Worm (Caenorhabditis elegans) whole organism, L4 larva: ENCODE data around the gene cdc-48.1.

Experiments
- D1046.2 ChIP-seq: fragments of 200-800 bp; sonication (Bioruptor generic); IDR thresholded peaks from 2 replicates; pipeline ENCODE4 v1.3.6; 2022; ENCODE audit warnings: missing genetic modification characterization, missing compliant biosample characterization
- F26F4.8 ChIP-seq: fragments of 200-800 bp; sonication (Bioruptor generic); conservative IDR thresholded peaks from 2 replicates; pipeline ENCODE4 v1.3.6; 2022; ENCODE audit warnings: missing genetic modification characterization, missing compliant biosample characterization
- Y48G9A.11 ChIP-seq: fragments of 200-800 bp; sonication (Bioruptor generic); IDR thresholded peaks from 2 replicates; pipeline ENCODE4 v1.3.6; 2022; ENCODE audit warnings: missing genetic modification reagents, missing genetic modification characterization, missing compliant biosample characterization
- Y5F2A.4 ChIP-seq: fragments of 200-800 bp; sonication (Bioruptor generic); optimal IDR thresholded peaks from 2 replicates; lab custom pipeline; 2018; ENCODE audit warnings: mild to moderate bottlenecking, missing genetic modification characterization, missing compliant biosample characterization
- ZK337.2 ChIP-seq: fragments of 200-800 bp; sonication (Bioruptor generic); IDR thresholded peaks from 2 replicates; pipeline ENCODE4 v1.3.6; 2022; ENCODE audit warnings: missing genetic modification reagents, missing genetic modification characterization, missing compliant biosample characterization
- aha-1 ChIP-seq: fragments of 150-350 bp; peaks from one replicate; lab custom pipeline; 2014; ENCODE audit warnings: missing biosample characterization, missing genetic modification characterization
- attf-4 ChIP-seq: sonication (generic microtip); optimal IDR thresholded peaks from 3 replicates; lab custom pipeline; 2017; ENCODE audit warnings: missing biosample characterization, missing genetic modification characterization
- ceh-20 ChIP-seq: fragments of 200-800 bp; sonication (Bioruptor generic); IDR thresholded peaks from 2 replicates; pipeline ENCODE4 v1.3.6; 2022; ENCODE audit warnings: missing genetic modification reagents, missing genetic modification characterization, missing compliant biosample characterization
- daf-16 ChIP-seq, 3 experiments: sonication (generic microtip); optimal IDR thresholded peaks; 2 replicates each; lab custom pipeline; 2016 to 2017; ENCODE audit warnings: missing genetic modification characterization in 3 of 3, missing genetic modification reagents in 3 of 3, mild to moderate bottlenecking in 2 of 3, missing compliant biosample characterization in 2 of 3, missing biosample characterization in 1 of 3, moderate library complexity in 1 of 3
- dmd-6 ChIP-seq: fragments of 200-800 bp; sonication (Bioruptor generic); IDR thresholded peaks from 2 replicates; pipeline ENCODE4 v1.3.6; 2022; ENCODE audit warnings: missing genetic modification reagents, missing genetic modification characterization, missing compliant biosample characterization
- dmd-8 ChIP-seq: fragments of 200-800 bp; sonication (Bioruptor generic); IDR thresholded peaks from 2 replicates; pipeline ENCODE4 v1.3.6; 2022; ENCODE audit warnings: missing genetic modification characterization, missing compliant biosample characterization
- dmd-9 ChIP-seq: fragments of 200-800 bp; sonication (Bioruptor generic); IDR thresholded peaks from 2 replicates; pipeline ENCODE4 v1.3.6; 2022; ENCODE audit warnings: missing genetic modification reagents, missing genetic modification characterization, missing compliant biosample characterization
- dpl-1 ChIP-seq: fragments of 150-350 bp; optimal IDR thresholded peaks from 2 replicates; lab custom pipeline; 2014; ENCODE audit warnings: missing biosample characterization, missing genetic modification reagents, missing genetic modification characterization
- dve-1 ChIP-seq: sonication (generic microtip); optimal IDR thresholded peaks from 2 replicates; lab custom pipeline; 2017; ENCODE audit warnings: antibody characterized with exemption, mild to moderate bottlenecking, missing genetic modification characterization, missing compliant biosample characterization; ENCODE audit not compliant: insufficient read depth
- egl-43 ChIP-seq: fragments of 200-800 bp; sonication (Bioruptor generic); IDR thresholded peaks from 2 replicates; pipeline ENCODE4 v1.3.6; 2022; ENCODE audit warnings: missing genetic modification reagents, missing genetic modification characterization, missing compliant biosample characterization
- gei-8 ChIP-seq: fragments of 200-800 bp; sonication (Bioruptor generic); optimal IDR thresholded peaks from 2 replicates; lab custom pipeline; 2018; ENCODE audit warnings: mild to moderate bottlenecking, missing genetic modification characterization, missing compliant biosample characterization
- jun-1 ChIP-seq: fragments of 150-350 bp; optimal IDR thresholded peaks from 2 replicates; lab custom pipeline; 2014; ENCODE audit warnings: missing biosample characterization, missing genetic modification reagents, missing genetic modification characterization
- lin-13 ChIP-seq: fragments of 150-350 bp; optimal IDR thresholded peaks from 2 replicates; lab custom pipeline; 2014; ENCODE audit warnings: missing biosample characterization, missing genetic modification reagents, missing genetic modification characterization
- lin-15B ChIP-seq: fragments of 150-350 bp; sonication (generic microtip); optimal IDR thresholded peaks from 3 replicates; lab custom pipeline; 2014; ENCODE audit warnings: missing biosample characterization, missing genetic modification characterization
- lin-29 ChIP-seq: fragments of 200-800 bp; sonication (Bioruptor generic); IDR thresholded peaks from 2 replicates; pipeline ENCODE4 v1.3.6; 2022; ENCODE audit warnings: missing genetic modification reagents, missing genetic modification characterization, missing compliant biosample characterization
- lin-38 ChIP-seq: fragments of 200-800 bp; sonication (Bioruptor generic); IDR thresholded peaks from 2 replicates; pipeline ENCODE4 v1.3.6; 2022; ENCODE audit warnings: missing genetic modification reagents, missing genetic modification characterization, missing compliant biosample characterization
- madf-5 ChIP-seq, 2 experiments: fragments of 200-800 bp; sonication (Bioruptor generic); IDR thresholded peaks; 2 replicates each; pipeline ENCODE4 v1.3.6; 2022; ENCODE audit warnings: missing compliant biosample characterization in 2 of 2, missing genetic modification characterization in 2 of 2
- mdl-1 ChIP-seq, 2 experiments: fragments of 150-350 bp in 1 of 2; sonication (generic microtip) in 1 of 2; optimal IDR thresholded peaks; 2 replicates each; lab custom pipeline; 2014 to 2017; ENCODE audit warnings: missing biosample characterization in 2 of 2, missing genetic modification characterization in 2 of 2
- mdt-29 ChIP-seq: fragments of 200-800 bp; sonication (Bioruptor generic); IDR thresholded peaks from 2 replicates; pipeline ENCODE4 v1.3.6; 2022; ENCODE audit warnings: missing genetic modification reagents, missing genetic modification characterization, missing compliant biosample characterization
- mep-1 ChIP-seq: fragments of 150-350 bp; sonication (generic microtip); optimal IDR thresholded peaks from 3 replicates; lab custom pipeline; 2014; ENCODE audit warnings: missing biosample characterization, missing genetic modification characterization
- mxl-3 ChIP-seq: fragments of 200-800 bp; sonication (Bioruptor generic); optimal IDR thresholded peaks from 2 replicates; lab custom pipeline; 2018; ENCODE audit warnings: mild to moderate bottlenecking, missing genetic modification characterization, missing compliant biosample characterization
- nhr-10 ChIP-seq: fragments of 150-350 bp; optimal IDR thresholded peaks from 2 replicates; lab custom pipeline; 2014; ENCODE audit warnings: missing biosample characterization, missing genetic modification characterization
- nhr-111 ChIP-seq: fragments of 200-800 bp; sonication (Bioruptor generic); optimal IDR thresholded peaks from 2 replicates; lab custom pipeline; 2018; ENCODE audit warnings: mild to moderate bottlenecking, missing genetic modification characterization, missing compliant biosample characterization
- nhr-25 ChIP-seq: sonication (generic microtip); optimal IDR thresholded peaks from 2 replicates; lab custom pipeline; 2017; ENCODE audit warnings: missing genetic modification characterization, mild to moderate bottlenecking, missing compliant biosample characterization, antibody characterized with exemption, moderate library complexity, borderline replicate concordance; ENCODE audit not compliant: insufficient read depth
- nhr-41 ChIP-seq: fragments of 200-800 bp; sonication (Bioruptor generic); IDR thresholded peaks from 2 replicates; pipeline ENCODE4 v1.3.6; 2022; ENCODE audit warnings: missing genetic modification reagents, missing genetic modification characterization, missing compliant biosample characterization
- nhr-42 ChIP-seq: fragments of 200-800 bp; sonication (Bioruptor generic); IDR thresholded peaks from 2 replicates; pipeline ENCODE4 v1.3.6; 2022; ENCODE audit warnings: missing genetic modification characterization, missing compliant biosample characterization
- nhr-48 ChIP-seq: sonication (generic microtip); optimal IDR thresholded peaks from 2 replicates; lab custom pipeline; 2016; ENCODE audit warnings: mild to moderate bottlenecking, missing genetic modification characterization, missing compliant biosample characterization
- nhr-6 ChIP-seq: fragments of 150-350 bp; optimal IDR thresholded peaks from 2 replicates; lab custom pipeline; 2014; ENCODE audit warnings: missing biosample characterization, missing genetic modification characterization
- php-3 ChIP-seq: fragments of 200-800 bp; sonication (Bioruptor generic); IDR thresholded peaks from 2 replicates; pipeline ENCODE4 v1.3.6; 2022; ENCODE audit warnings: missing genetic modification reagents, missing genetic modification characterization, missing compliant biosample characterization
- rbr-2 ChIP-seq: sonication (generic microtip); optimal IDR thresholded peaks from 2 replicates; lab custom pipeline; 2016; ENCODE audit warnings: missing genotype, missing genetic modification characterization, missing compliant biosample characterization
- saeg-2 ChIP-seq: fragments of 200-800 bp; sonication (Bioruptor generic); IDR thresholded peaks from 2 replicates; pipeline ENCODE4 v1.3.6; 2022; ENCODE audit warnings: missing genetic modification reagents, missing genetic modification characterization, missing compliant biosample characterization
- set-16 ChIP-seq: fragments of 200-800 bp; sonication (Bioruptor generic); IDR thresholded peaks from 2 replicates; pipeline ENCODE4 v1.3.6; 2022; ENCODE audit warnings: missing genetic modification reagents, missing genetic modification characterization, missing compliant biosample characterization
- skn-1 ChIP-seq: fragments of 150-350 bp; optimal IDR thresholded peaks from 2 replicates; lab custom pipeline; 2014; ENCODE audit warnings: missing biosample characterization, missing genetic modification characterization
- spr-3 ChIP-seq: fragments of 200-800 bp; sonication (Bioruptor generic); optimal IDR thresholded peaks from 2 replicates; lab custom pipeline; 2018; ENCODE audit warnings: mild to moderate bottlenecking, missing genetic modification characterization, missing compliant biosample characterization
- tag-97 ChIP-seq: fragments of 200-800 bp; sonication (Bioruptor generic); IDR thresholded peaks from 2 replicates; pipeline ENCODE4 v1.3.6; 2022; ENCODE audit warnings: missing genetic modification characterization, missing compliant biosample characterization
- tra-1 ChIP-seq: fragments of 200-800 bp; sonication (Bioruptor generic); IDR thresholded peaks from 2 replicates; pipeline ENCODE4 v1.3.6; 2022; ENCODE audit warnings: missing genetic modification reagents, missing genetic modification characterization, missing compliant biosample characterization
- unc-130 ChIP-seq: sonication (generic microtip); optimal IDR thresholded peaks from 2 replicates; lab custom pipeline; 2016; ENCODE audit warnings: missing genetic modification reagents, missing genetic modification characterization, missing compliant biosample characterization
- unc-62 ChIP-seq, 3 experiments: fragments of 150-350 bp in 1 of 3; sonication (generic microtip); optimal IDR thresholded peaks in 2 of 3; peaks in 1 of 3; 1 replicate in 1 of 3; 2 replicates in 2 of 3; lab custom pipeline; 2014 to 2017; ENCODE audit warnings: missing biosample characterization in 3 of 3, missing genetic modification characterization in 3 of 3, missing genetic modification reagents in 3 of 3, missing genotype in 1 of 3
- zip-11 ChIP-seq: fragments of 200-800 bp; sonication (Bioruptor generic); IDR thresholded peaks from 2 replicates; pipeline ENCODE4 v1.3.6; 2022; ENCODE audit warnings: missing genetic modification characterization, missing compliant biosample characterization

The cdc-48.1 gene

ce11 chrII:10543457-10544137 is 19.6 kb downstream of the cdc-48.1 start (continued):
- TF ChIP-seq unc-130 (GFP tag; lab: Kevin White, UChicago) (no peak), dpl-1 (GFP tag; lab: Kevin White, UChicago) (no peak), egl-43 (no peak; the same call in 1 of the 2 replicates), madf-5 (GFP tag; IDR thresholded peaks at IDR 0.05; lab: Robert Waterston, UW) (0 out of 4 replicates have a peak, but pooled peaks of 1 of the 2 experiments have one; percentile 41), dve-1 (tag; lab: Kevin White, UChicago) (no peak), skn-1 (tag; lab: Kevin White, UChicago) (no peak), mep-1 (tag; lab: Kevin White, UChicago) (peak; percentile 17), mdl-1 (tag; optimal IDR thresholded peaks at IDR 0.05; lab: Kevin White, UChicago) (no peak), D1046.2 (GFP tag; lab: Robert Waterston, UW) (no peak), nhr-6 (no peak), spr-3 (no peak), php-3 (no peak), nhr-42 (GFP tag; lab: Robert Waterston, UW) (peak; percentile 49), jun-1 (tag; lab: Kevin White, UChicago) (no peak), gei-8 (GFP tag; lab: Kevin White, UChicago) (no peak), dmd-9 (GFP tag; lab: Robert Waterston, UW) (no peak), lin-15B (tag; lab: Kevin White, UChicago) (peak; percentile 2)

ce11 chrII:10542654-10543456 is 20.4 kb downstream of the cdc-48.1 start:
- TF ChIP-seq tra-1 (GFP tag; lab: Robert Waterston, UW) (peak; percentile 39; the same call in 1 of the 2 replicates), skn-1 (tag; lab: Kevin White, UChicago) (no peak), lin-29 (GFP tag; lab: Robert Waterston, UW) (peak; percentile 52), nhr-10 (tag; lab: Kevin White, UChicago) (no peak), ceh-20 (GFP tag; lab: Robert Waterston, UW) (peak; percentile 74), nhr-48 (tag; lab: Kevin White, UChicago) (peak; percentile 7), unc-62 (GFP tag; optimal IDR thresholded peaks at IDR 0.05 in 1 of 2; lab: Kevin White, UChicago) (peak in 1 of 2 experiments; percentile 72), unc-62 (tag; optimal IDR thresholded peaks at IDR 0.05; lab: Kevin White, UChicago) (no peak), nhr-111 (GFP tag; lab: Kevin White, UChicago) (no peak), D1046.2 (GFP tag; lab: Robert Waterston, UW) (peak; percentile 57; the same call in 1 of the 2 replicates), rbr-2 (tag; lab: Kevin White, UChicago) (no peak), aha-1 (tag; lab: Kevin White, UChicago) (peak; percentile 88), Y5F2A.4 (no peak), F26F4.8 (0 out of 2 replicates have a peak, but pooled peaks have one; percentile 6), set-16 (GFP tag; lab: Robert Waterston, UW) (no peak), nhr-6 (peak; percentile 4), Y48G9A.11 (GFP tag; lab: Robert Waterston, UW) (peak; percentile 22; the same call in 1 of the 2 replicates), dmd-6 (GFP tag; lab: Robert Waterston, UW) (peak; percentile 16; the same call in 1 of the 2 replicates), lin-38 (GFP tag; lab: Robert Waterston, UW) (peak; percentile 42), egl-43 (peak; percentile 87), zip-11 (GFP tag; lab: Robert Waterston, UW) (no peak; the same call in 1 of the 2 replicates), saeg-2 (peak; percentile 42; the same call in 1 of the 2 replicates), mxl-3 (no peak), ZK337.2 (peak; percentile 55; the same call in 1 of the 2 replicates), nhr-25 (tag; lab: Kevin White, UChicago) (peak; percentile 72), nhr-41 (GFP tag; lab: Robert Waterston, UW) (peak; percentile 50), mep-1 (tag; lab: Kevin White, UChicago) (peak; percentile 53), lin-13 (GFP tag; lab: Kevin White, UChicago) (no peak), attf-4 (tag; lab: Kevin White, UChicago) (peak; percentile 22), spr-3 (peak; percentile 36), tag-97 (GFP tag; lab: Robert Waterston, UW) (peak; percentile 11; the same call in 1 of the 2 replicates), daf-16 (GFP tag; optimal IDR thresholded peaks at IDR 0.05; lab: Kevin White, UChicago) (no peak), daf-16 (tag; optimal IDR thresholded peaks at IDR 0.05; lab: Kevin White, UChicago) (peak; percentile 17), mdt-29 (GFP tag; lab: Robert Waterston, UW) (peak; percentile 21; the same call in 1 of the 2 replicates), dmd-8 (GFP tag; lab: Robert Waterston, UW) (0 out of 2 replicates have a peak, but pooled peaks have one; percentile 61)
